Worm (Caenorhabditis elegans) whole organism, L1 larva: ENCODE results near the gene tsp-18.

Experiments used
- C04F5.9 ChIP-seq: sonication (generic microtip); optimal IDR thresholded peaks from 2 replicates; lab custom pipeline; 2016; ENCODE audit warnings: missing genetic modification characterization, missing compliant biosample characterization
- C16A3.4 ChIP-seq: fragments of 150-350 bp; optimal IDR thresholded peaks from 2 replicates; lab custom pipeline; 2014; ENCODE audit warnings: missing biosample characterization, missing genetic modification characterization
- F16B12.6 ChIP-seq: fragments of 150-350 bp; optimal IDR thresholded peaks from 2 replicates; lab custom pipeline; 2014; ENCODE audit warnings: missing biosample characterization, missing genetic modification characterization
- aha-1 ChIP-seq: fragments of 150-350 bp; optimal IDR thresholded peaks from 2 replicates; lab custom pipeline; 2014; ENCODE audit warnings: missing biosample characterization, missing genetic modification characterization
- blmp-1 ChIP-seq: fragments of 150-350 bp; optimal IDR thresholded peaks from 2 replicates; lab custom pipeline; 2014; ENCODE audit warnings: missing biosample characterization, missing genetic modification characterization
- ceh-63 ChIP-seq: fragments of 200-800 bp; sonication (Bioruptor generic); optimal IDR thresholded peaks from 2 replicates; lab custom pipeline; 2018; ENCODE audit warnings: mild to moderate bottlenecking, missing genetic modification characterization, missing compliant biosample characterization
- ceh-82 ChIP-seq, 3 experiments: fragments of 150-350 bp in 1 of 3; sonication (generic microtip) in 2 of 3; optimal IDR thresholded peaks; 2 replicates each; lab custom pipeline; 2014 to 2017; ENCODE audit warnings: missing biosample characterization in 3 of 3, missing genetic modification characterization in 3 of 3
- ceh-88 ChIP-seq: fragments of 200-800 bp; sonication (Bioruptor generic); IDR thresholded peaks from 2 replicates; pipeline ENCODE4 v1.3.6; 2022; ENCODE audit warnings: missing genetic modification characterization, missing compliant biosample characterization
- ces-1 ChIP-seq: fragments of 150-350 bp; optimal IDR thresholded peaks from 2 replicates; lab custom pipeline; 2014; ENCODE audit warnings: missing biosample characterization, missing genetic modification reagents, missing genetic modification characterization
- dsc-1 ChIP-seq: sonication (generic microtip); optimal IDR thresholded peaks from 2 replicates; lab custom pipeline; 2016; ENCODE audit warnings: mild to moderate bottlenecking, missing genetic modification characterization, missing compliant biosample characterization
- efl-1 ChIP-seq, 4 experiments: fragments of 150-350 bp; optimal IDR thresholded peaks in 3 of 4; peaks in 1 of 4; 1 replicate in 1 of 4; 2 replicates in 3 of 4; lab custom pipeline; 2014; ENCODE audit warnings: missing biosample characterization in 2 of 4, missing genetic modification characterization in 2 of 4, missing genetic modification reagents in 2 of 4
- efl-3 ChIP-seq: fragments of 200-800 bp; sonication (Bioruptor generic); optimal IDR thresholded peaks from 2 replicates; lab custom pipeline; 2018; ENCODE audit warnings: mild to moderate bottlenecking, missing genetic modification characterization, missing compliant biosample characterization
- egl-13 ChIP-seq: sonication (generic microtip); optimal IDR thresholded peaks from 2 replicates; lab custom pipeline; 2016; ENCODE audit warnings: missing genotype, missing genetic modification reagents, missing genetic modification characterization, missing compliant biosample characterization
- egl-27 ChIP-seq, 2 experiments: fragments of 150-350 bp in 1 of 2; sonication (generic microtip); optimal IDR thresholded peaks; 3 replicates each; lab custom pipeline; 2017 to 2018; ENCODE audit warnings: missing biosample characterization in 2 of 2, missing genetic modification characterization in 2 of 2, missing genetic modification reagents in 2 of 2
- elt-2 ChIP-seq: sonication (generic microtip); optimal IDR thresholded peaks from 2 replicates; lab custom pipeline; 2016; ENCODE audit warnings: missing genetic modification characterization, mild to moderate bottlenecking, inconsistent platforms, missing compliant biosample characterization, missing genetic modification reagents
- elt-3 ChIP-seq, 6 experiments: fragments of 150-350 bp in 1 of 6; sonication (generic microtip); optimal IDR thresholded peaks; 2 replicates each; lab custom pipeline; 2017 to 2018; ENCODE audit warnings: missing biosample characterization in 6 of 6, missing genetic modification characterization in 6 of 6, inconsistent platforms in 1 of 6
- ets-5 ChIP-seq: fragments of 200-800 bp; sonication (Bioruptor generic); IDR thresholded peaks from 2 replicates; pipeline ENCODE4 v1.3.6; 2022; ENCODE audit warnings: missing genetic modification characterization, missing compliant biosample characterization
- fkh-10 ChIP-seq: sonication (generic microtip); optimal IDR thresholded peaks from 2 replicates; lab custom pipeline; 2017; ENCODE audit warnings: missing biosample characterization, missing genetic modification reagents, missing genetic modification characterization
- fkh-4 ChIP-seq: sonication (generic microtip); optimal IDR thresholded peaks from 2 replicates; lab custom pipeline; 2016; ENCODE audit warnings: missing compliant biosample characterization, missing genetic modification characterization, borderline replicate concordance
- fkh-8 ChIP-seq: sonication (generic microtip); optimal IDR thresholded peaks from 2 replicates; lab custom pipeline; 2016; ENCODE audit warnings: mild to moderate bottlenecking, missing genetic modification characterization, missing compliant biosample characterization
- hlh-17 ChIP-seq: fragments of 200-800 bp; sonication (Bioruptor generic); optimal IDR thresholded peaks from 2 replicates; lab custom pipeline; 2018; ENCODE audit warnings: missing genetic modification characterization, mild to moderate bottlenecking, missing compliant biosample characterization, moderate library complexity, borderline replicate concordance
- irx-1 ChIP-seq: sonication (generic microtip); optimal IDR thresholded peaks from 2 replicates; lab custom pipeline; 2016; ENCODE audit warnings: missing genetic modification characterization, missing compliant biosample characterization
- isw-1 ChIP-seq: fragments of 200-800 bp; sonication (Bioruptor generic); IDR thresholded peaks from 2 replicates; pipeline ENCODE4 v1.3.6; 2022; ENCODE audit warnings: missing genetic modification characterization, missing compliant biosample characterization
- jun-1 ChIP-seq: fragments of 150-350 bp; optimal IDR thresholded peaks from 2 replicates; lab custom pipeline; 2014; ENCODE audit warnings: missing biosample characterization, missing genetic modification reagents, missing genetic modification characterization
- lin-13 ChIP-seq: fragments of 150-350 bp; optimal IDR thresholded peaks from 2 replicates; lab custom pipeline; 2014; ENCODE audit warnings: missing biosample characterization, missing genetic modification reagents, missing genetic modification characterization
- lin-14 ChIP-seq: fragments of 200-800 bp; sonication (Bioruptor generic); optimal IDR thresholded peaks from 2 replicates; lab custom pipeline; 2018; ENCODE audit warnings: mild to moderate bottlenecking, missing genetic modification characterization, moderate library complexity, missing compliant biosample characterization
- lin-35 ChIP-seq, 2 experiments: fragments of 150-350 bp; optimal IDR thresholded peaks; 2 replicates each; lab custom pipeline; 2014; ENCODE audit warnings: missing biosample characterization in 2 of 2, missing genetic modification characterization in 2 of 2, missing genetic modification reagents in 2 of 2
- mdl-1 ChIP-seq, 2 experiments: fragments of 150-350 bp; optimal IDR thresholded peaks; 2 replicates each; lab custom pipeline; 2014 to 2017; ENCODE audit warnings: missing biosample characterization in 2 of 2, missing genetic modification characterization in 2 of 2, inconsistent platforms in 1 of 2
- mef-2 ChIP-seq: fragments of 150-350 bp; optimal IDR thresholded peaks from 2 replicates; lab custom pipeline; 2014; ENCODE audit warnings: missing biosample characterization, missing genetic modification characterization
- mep-1 ChIP-seq: fragments of 150-350 bp; optimal IDR thresholded peaks from 2 replicates; lab custom pipeline; 2014; ENCODE audit warnings: missing biosample characterization, missing genetic modification characterization
- nhr-237 ChIP-seq: fragments of 150-350 bp; optimal IDR thresholded peaks from 2 replicates; lab custom pipeline; 2014; ENCODE audit warnings: missing biosample characterization, missing genetic modification characterization
- nhr-28 ChIP-seq: fragments of 150-350 bp; optimal IDR thresholded peaks from 2 replicates; lab custom pipeline; 2014; ENCODE audit warnings: missing biosample characterization, missing genetic modification characterization
- nhr-47 ChIP-seq: sonication (generic microtip); optimal IDR thresholded peaks from 2 replicates; lab custom pipeline; 2016; ENCODE audit warnings: mild to moderate bottlenecking, missing genetic modification characterization, moderate library complexity, missing compliant biosample characterization
- nhr-76 ChIP-seq: sonication (generic microtip); optimal IDR thresholded peaks from 2 replicates; lab custom pipeline; 2017; ENCODE audit warnings: missing biosample characterization, missing genetic modification characterization
- nhr-77 ChIP-seq: fragments of 150-350 bp; optimal IDR thresholded peaks from 2 replicates; lab custom pipeline; 2014; ENCODE audit warnings: missing biosample characterization, missing genetic modification characterization
- nhr-85 ChIP-seq: sonication (generic microtip); peaks from one replicate; lab custom pipeline; 2016; ENCODE audit warnings: missing genetic modification characterization, inconsistent platforms, missing compliant biosample characterization
- nhr-90 ChIP-seq: sonication (generic microtip); optimal IDR thresholded peaks from 2 replicates; lab custom pipeline; 2016; ENCODE audit warnings: mild to moderate bottlenecking, missing genetic modification characterization, missing compliant biosample characterization; ENCODE audit not compliant: poor library complexity
- pag-3 ChIP-seq: sonication (generic microtip); optimal IDR thresholded peaks from 2 replicates; lab custom pipeline; 2017; ENCODE audit warnings: missing genetic modification characterization, mild to moderate bottlenecking, missing compliant biosample characterization, antibody characterized with exemption, borderline replicate concordance; ENCODE audit not compliant: insufficient read depth
- rnt-1 ChIP-seq: sonication (generic microtip); optimal IDR thresholded peaks from 2 replicates; lab custom pipeline; 2016; ENCODE audit warnings: mild to moderate bottlenecking, missing genetic modification characterization, moderate library complexity, missing compliant biosample characterization
- skn-1 ChIP-seq: fragments of 150-350 bp; optimal IDR thresholded peaks from 2 replicates; lab custom pipeline; 2014; ENCODE audit warnings: missing biosample characterization, missing genetic modification characterization
- sptf-1 ChIP-seq: fragments of 150-350 bp; optimal IDR thresholded peaks from 2 replicates; lab custom pipeline; 2014; ENCODE audit warnings: missing biosample characterization, missing genetic modification characterization
- swsn-7 ChIP-seq: sonication (generic microtip); optimal IDR thresholded peaks from 2 replicates; lab custom pipeline; 2016; ENCODE audit warnings: missing genetic modification characterization, missing compliant biosample characterization
- tbx-2 ChIP-seq: sonication (generic microtip); optimal IDR thresholded peaks from 2 replicates; lab custom pipeline; 2016; ENCODE audit warnings: missing genetic modification characterization, missing compliant biosample characterization
- tlp-1 ChIP-seq: fragments of 150-350 bp; optimal IDR thresholded peaks from 2 replicates; lab custom pipeline; 2014; ENCODE audit warnings: missing biosample characterization, missing genetic modification characterization
- unc-130 ChIP-seq: fragments of 150-350 bp; optimal IDR thresholded peaks from 2 replicates; lab custom pipeline; 2017; ENCODE audit warnings: missing biosample characterization, missing genetic modification characterization, inconsistent platforms
- unc-86 ChIP-seq: sonication (generic microtip); optimal IDR thresholded peaks from 2 replicates; lab custom pipeline; 2016; ENCODE audit warnings: missing genetic modification characterization, missing compliant biosample characterization
- xbp-1 ChIP-seq: sonication (generic microtip); optimal IDR thresholded peaks from 2 replicates; lab custom pipeline; 2016; ENCODE audit warnings: missing genetic modification characterization, missing compliant biosample characterization
- zip-4 ChIP-seq: fragments of 200-800 bp; sonication (Bioruptor generic); optimal IDR thresholded peaks from 2 replicates; lab custom pipeline; 2018; ENCODE audit warnings: mild to moderate bottlenecking, missing genetic modification characterization, moderate library complexity, missing compliant biosample characterization

tsp-18 gene

ce11 chrII:5930095-5930653, 25.8 kb downstream of the tsp-18 start:
- TF ChIP-seq ceh-63 (GFP tag; lab: Kevin White, UChicago): no peak
- no peak for TF ChIP-seq nhr-77 (tag; lab: Kevin White, UChicago)
- no peak for TF ChIP-seq unc-130 (tag; lab: Kevin White, UChicago)
- no peak for TF ChIP-seq mef-2 (tag; lab: Kevin White, UChicago)
- no peak for TF ChIP-seq C04F5.9 (tag; lab: Kevin White, UChicago)
- TF ChIP-seq fkh-4 (tag; lab: Kevin White, UChicago): no peak
- TF ChIP-seq skn-1 (tag; lab: Kevin White, UChicago): no peak
- TF ChIP-seq ces-1: no peak
- TF ChIP-seq elt-2 (tag; lab: Kevin White, UChicago): peak; percentile 61
- TF ChIP-seq nhr-85 (tag; lab: Kevin White, UChicago): no peak
- peak in 1 of 2 experiments; percentile 28 for TF ChIP-seq lin-35 (GFP tag; optimal IDR thresholded peaks at IDR 0.05; lab: Kevin White, UChicago)
- no peak for TF ChIP-seq unc-86 (tag; lab: Kevin White, UChicago)
- no peak for TF ChIP-seq nhr-47 (tag; lab: Kevin White, UChicago)
- TF ChIP-seq nhr-28 (tag; lab: Kevin White, UChicago): no peak
- no peak for TF ChIP-seq zip-4 (GFP tag; lab: Kevin White, UChicago)
- no peak for TF ChIP-seq mep-1 (tag; lab: Kevin White, UChicago)
- no peak for TF ChIP-seq elt-3 (tag; optimal IDR thresholded peaks at IDR 0.05; lab: Kevin White, UChicago)
- TF ChIP-seq ceh-88 (GFP tag; lab: Robert Waterston, UW): no peak
- no peak for TF ChIP-seq egl-13 (tag; lab: Kevin White, UChicago)
- TF ChIP-seq F16B12.6: no peak
- TF ChIP-seq rnt-1: no peak
- no peak for TF ChIP-seq blmp-1 (tag; lab: Kevin White, UChicago)
- TF ChIP-seq mdl-1 (tag; optimal IDR thresholded peaks at IDR 0.05; lab: Kevin White, UChicago): no peak
- no peak for TF ChIP-seq sptf-1 (tag; lab: Kevin White, UChicago)
- peak; percentile 42 for TF ChIP-seq lin-14 (GFP tag; lab: Kevin White, UChicago)
- peak; percentile 18 for TF ChIP-seq jun-1 (tag; lab: Kevin White, UChicago)
- TF ChIP-seq isw-1: no peak
- TF ChIP-seq pag-3 (tag; lab: Kevin White, UChicago): no peak
- no peak for TF ChIP-seq xbp-1 (tag; lab: Kevin White, UChicago)
- TF ChIP-seq, all 84 proteins: peak for 4

ce11 chrII:5931109-5931508, 26.8 kb downstream of the tsp-18 start:
- TF ChIP-seq irx-1 (tag; lab: Kevin White, UChicago) (no peak), nhr-90 (tag; lab: Kevin White, UChicago) (peak; percentile 14), elt-2 (tag; lab: Kevin White, UChicago) (no peak), efl-1 (optimal IDR thresholded peaks at IDR 0.05; lab: Kevin White, UChicago) (peak in 1 of 2 experiments; percentile 15), efl-1 (GFP tag; optimal IDR thresholded peaks at IDR 0.05 in 1 of 2; lab: Kevin White, UChicago) (no peak), fkh-10 (no peak), rnt-1 (no peak), mef-2 (tag; lab: Kevin White, UChicago) (no peak), ceh-63 (GFP tag; lab: Kevin White, UChicago) (no peak), C16A3.4 (peak; percentile 37), aha-1 (tag; lab: Kevin White, UChicago) (no peak), nhr-237 (tag; lab: Kevin White, UChicago) (no peak), fkh-8 (tag; lab: Kevin White, UChicago) (no peak), ceh-82 (tag; optimal IDR thresholded peaks at IDR 0.05; lab: Kevin White, UChicago) (no peak), C04F5.9 (tag; lab: Kevin White, UChicago) (no peak), egl-13 (tag; lab: Kevin White, UChicago) (no peak), egl-27 (tag; optimal IDR thresholded peaks at IDR 0.05; lab: Kevin White, UChicago) (no peak), tlp-1 (no peak), skn-1 (tag; lab: Kevin White, UChicago) (peak; percentile 9), lin-13 (GFP tag; lab: Kevin White, UChicago) (no peak), tbx-2 (tag; lab: Kevin White, UChicago) (peak; percentile 25), hlh-17 (GFP tag; lab: Kevin White, UChicago) (no peak), dsc-1 (tag; lab: Kevin White, UChicago) (no peak), nhr-76 (tag; lab: Kevin White, UChicago) (no peak), ets-5 (no peak), efl-3 (GFP tag; lab: Kevin White, UChicago) (no peak), lin-14 (GFP tag; lab: Kevin White, UChicago) (peak; percentile 76), blmp-1 (tag; lab: Kevin White, UChicago) (peak; percentile 54), swsn-7 (tag; lab: Kevin White, UChicago) (no peak), nhr-85 (tag; lab: Kevin White, UChicago) (peak; percentile 80), lin-35 (GFP tag; optimal IDR thresholded peaks at IDR 0.05; lab: Kevin White, UChicago) (peak in 1 of 2 experiments; percentile 62), mdl-1 (tag; optimal IDR thresholded peaks at IDR 0.05; lab: Kevin White, UChicago) (peak in 1 of 2 experiments; percentile 28), pag-3 (tag; lab: Kevin White, UChicago) (no peak), jun-1 (tag; lab: Kevin White, UChicago) (peak; percentile 19)
